Fruit fly (Drosophila melanogaster): ENCODE results near the gene CG13001.

Gene CG13001

dm6 chrX:16931994-16932819 is 10.5 kb downstream of the CG13001 start:
- TF ChIP-seq Rel (GFP tag; optimal IDR thresholded peaks at IDR 0.05) (no peak), Rel (tag; optimal IDR thresholded peaks at IDR 0.05) (peak; percentile 90), ey (GFP tag; optimal IDR thresholded peaks at IDR 0.05) (no peak), woc (GFP tag; optimal IDR thresholded peaks at IDR 0.05) (no peak), Myc (optimal IDR thresholded peaks at IDR 0.05) (peak; percentile 33), jim (GFP tag; optimal IDR thresholded peaks at IDR 0.05) (no peak), Hr78 (GFP tag; optimal IDR thresholded peaks at IDR 0.05) (no peak), dsf (GFP tag; optimal IDR thresholded peaks at IDR 0.05; ENCODE audit: borderline replicate concordance) (no peak), Vsx2 (GFP tag; optimal IDR thresholded peaks at IDR 0.05; ENCODE audit: partially characterized antibody) (no peak), Sp1 (GFP tag; optimal IDR thresholded peaks at IDR 0.05) (no peak), Hr83 (GFP tag; optimal IDR thresholded peaks at IDR 0.05; ENCODE audit: poor library complexity, severe bottlenecking) (no peak), sage (GFP tag; optimal IDR thresholded peaks at IDR 0.05) (no peak), OdsH (GFP tag; optimal IDR thresholded peaks at IDR 0.05) (no peak), rgr (GFP tag; optimal IDR thresholded peaks at IDR 0.05) (peak; percentile 1), Jra (GFP tag; optimal IDR thresholded peaks at IDR 0.05) (no peak), lola (GFP tag; optimal IDR thresholded peaks at IDR 0.05) (no peak), CG32264 (GFP tag; optimal IDR thresholded peaks at IDR 0.05) (no peak), Dif (GFP tag; optimal IDR thresholded peaks at IDR 0.05; ENCODE audit: partially characterized antibody) (no peak), Dfd (GFP tag; optimal IDR thresholded peaks at IDR 0.05) (no peak), foxo (GFP tag; optimal IDR thresholded peaks at IDR 0.05) (peak in 1 of 2 experiments; percentile 33), brk (GFP tag; optimal IDR thresholded peaks at IDR 0.05) (no peak), CG9705 (GFP tag; optimal IDR thresholded peaks at IDR 0.05) (peak; percentile 14), usp (GFP tag; optimal IDR thresholded peaks at IDR 0.05) (no peak), Hnf4 (GFP tag; optimal IDR thresholded peaks at IDR 0.05) (no peak), Abd-B (GFP tag; optimal IDR thresholded peaks at IDR 0.05) (no peak), br (GFP tag; optimal IDR thresholded peaks at IDR 0.05) (no peak), HLH106 (tag; optimal IDR thresholded peaks at IDR 0.05) (peak; percentile 26), GATAd (GFP tag; optimal IDR thresholded peaks at IDR 0.05) (no peak), dmrt93B (GFP tag; optimal IDR thresholded peaks at IDR 0.05) (no peak), pan (optimal IDR thresholded peaks at IDR 0.05) (no peak), tai (GFP tag; optimal IDR thresholded peaks at IDR 0.05) (no peak), dl (GFP tag; optimal IDR thresholded peaks at IDR 0.05; ENCODE audit: insufficient read depth in 1 of 2, partially characterized antibody in 2 of 2) (no peak), CrebA (GFP tag; optimal IDR thresholded peaks at IDR 0.05; ENCODE audit: borderline replicate concordance) (no peak), psq (GFP tag; optimal IDR thresholded peaks at IDR 0.05) (no peak), sv (GFP tag; optimal IDR thresholded peaks at IDR 0.05) (no peak), h (GFP tag; optimal IDR thresholded peaks at IDR 0.05) (peak; percentile 35), N (GFP tag; optimal IDR thresholded peaks at IDR 0.05) (no peak), fru (GFP tag; optimal IDR thresholded peaks at IDR 0.05) (peak; percentile 12), Mio (GFP tag; optimal IDR thresholded peaks at IDR 0.05) (no peak)

- TF ChIP-seq pan (optimal IDR thresholded peaks at IDR 0.05) (no peak), ey (GFP tag; optimal IDR thresholded peaks at IDR 0.05) (peak; percentile 12), fru (GFP tag; optimal IDR thresholded peaks at IDR 0.05) (peak; percentile 66), Hr78 (GFP tag; optimal IDR thresholded peaks at IDR 0.05) (no peak), dsf (GFP tag; optimal IDR thresholded peaks at IDR 0.05; ENCODE audit: borderline replicate concordance) (no peak), h (GFP tag; optimal IDR thresholded peaks at IDR 0.05) (peak; percentile 59), OdsH (GFP tag; optimal IDR thresholded peaks at IDR 0.05) (peak; percentile 38), Hr83 (GFP tag; optimal IDR thresholded peaks at IDR 0.05; ENCODE audit: poor library complexity, severe bottlenecking) (no peak), CrebA (GFP tag; optimal IDR thresholded peaks at IDR 0.05; ENCODE audit: borderline replicate concordance) (no peak), jim (GFP tag; optimal IDR thresholded peaks at IDR 0.05) (no peak), Rel (GFP tag; optimal IDR thresholded peaks at IDR 0.05) (no peak), Rel (tag; optimal IDR thresholded peaks at IDR 0.05) (peak; percentile 34), lola (GFP tag; optimal IDR thresholded peaks at IDR 0.05) (no peak), Jra (GFP tag; optimal IDR thresholded peaks at IDR 0.05) (no peak), Vsx2 (GFP tag; optimal IDR thresholded peaks at IDR 0.05; ENCODE audit: partially characterized antibody) (no peak), CG32264 (GFP tag; optimal IDR thresholded peaks at IDR 0.05) (no peak), foxo (GFP tag; optimal IDR thresholded peaks at IDR 0.05) (peak in 1 of 2 experiments; percentile 58), woc (GFP tag; optimal IDR thresholded peaks at IDR 0.05) (peak; percentile 40), Mio (GFP tag; optimal IDR thresholded peaks at IDR 0.05) (no peak), tai (GFP tag; optimal IDR thresholded peaks at IDR 0.05) (no peak), Dfd (GFP tag; optimal IDR thresholded peaks at IDR 0.05) (no peak), dl (GFP tag; optimal IDR thresholded peaks at IDR 0.05; ENCODE audit: insufficient read depth in 1 of 2, partially characterized antibody in 2 of 2) (no peak), sage (GFP tag; optimal IDR thresholded peaks at IDR 0.05) (no peak), HLH106 (tag; optimal IDR thresholded peaks at IDR 0.05) (peak; percentile 86), brk (GFP tag; optimal IDR thresholded peaks at IDR 0.05) (no peak), sv (GFP tag; optimal IDR thresholded peaks at IDR 0.05) (peak; percentile 62), CG9705 (GFP tag; optimal IDR thresholded peaks at IDR 0.05) (peak; percentile 60), dmrt93B (GFP tag; optimal IDR thresholded peaks at IDR 0.05) (peak; percentile 63), Sp1 (GFP tag; optimal IDR thresholded peaks at IDR 0.05) (peak; percentile 87), br (GFP tag; optimal IDR thresholded peaks at IDR 0.05) (no peak), Myc (optimal IDR thresholded peaks at IDR 0.05) (no peak), usp (GFP tag; optimal IDR thresholded peaks at IDR 0.05) (no peak), psq (GFP tag; optimal IDR thresholded peaks at IDR 0.05) (peak; percentile 47), N (GFP tag; optimal IDR thresholded peaks at IDR 0.05) (no peak), rgr (GFP tag; optimal IDR thresholded peaks at IDR 0.05) (peak; percentile 35), Hnf4 (GFP tag; optimal IDR thresholded peaks at IDR 0.05) (no peak), Dif (GFP tag; optimal IDR thresholded peaks at IDR 0.05; ENCODE audit: partially characterized antibody) (no peak), GATAd (GFP tag; optimal IDR thresholded peaks at IDR 0.05) (no peak)
Measured at dm6 chrX:16930465-16931286, 12.0 kb downstream of the CG13001 start.
